Comparison of ENCODE assay signal across 1 fruit fly cellular context in genomic region chr3R:13214347-13214746, dm6.
A peak's percentile ranks its signal among the peaks of the same experiment; 100 is the strongest.
TF ChIP-seq lines count a peak whose summit lies in the region.

Gene CG8483 (minus strand): TSS chr3R:13214465.

TF ChIP-seq in whole organism, embryonic, 481 proteins besides CTCF, POLR2A, EP300 and RAD21 (continued from another document):
- TF ChIP-seq CG18619 (GFP tag; optimal IDR thresholded peaks at IDR 0.05; lab: Kevin White, UChicago) = no peak
- no peak for TF ChIP-seq CG6854 (GFP tag; optimal IDR thresholded peaks at IDR 0.05; lab: Kevin White, UChicago)
- no peak for TF ChIP-seq CG31441 (GFP tag; IDR thresholded peaks at IDR 0.05; lab: Robert Waterston, UW)
- TF ChIP-seq CG2116 (GFP tag; optimal IDR thresholded peaks at IDR 0.05; lab: Kevin White, UChicago) = no peak
- no peak for TF ChIP-seq CG17361 (GFP tag; IDR thresholded peaks at IDR 0.05; lab: Robert Waterston, UW)
- no peak for TF ChIP-seq fd64A (GFP tag; optimal IDR thresholded peaks at IDR 0.05; lab: Kevin White, UChicago)
- TF ChIP-seq CG6175 (GFP tag; IDR thresholded peaks at IDR 0.05; lab: Robert Waterston, UW) = peak; percentile 47; the same call in 1 of the 3 replicates
- no peak for TF ChIP-seq CG7271 (tag; optimal IDR thresholded peaks at IDR 0.05; lab: Kevin White, UChicago)
- TF ChIP-seq tna (GFP tag; IDR thresholded peaks at IDR 0.05; lab: Robert Waterston, UW; ENCODE audit: partially characterized antibody) = no peak
- TF ChIP-seq Doc2 (GFP tag; IDR thresholded peaks at IDR 0.05; lab: Robert Waterston, UW) = no peak
- TF ChIP-seq pfk (GFP tag; optimal IDR thresholded peaks at IDR 0.05; lab: Kevin White, UChicago) = no peak
- TF ChIP-seq slou (GFP tag; optimal IDR thresholded peaks at IDR 0.05; lab: Kevin White, UChicago) = no peak
- no peak for TF ChIP-seq CG8765 (GFP tag; IDR thresholded peaks at IDR 0.05; lab: Robert Waterston, UW)
- no peak for TF ChIP-seq H2.0 (GFP tag; IDR thresholded peaks at IDR 0.05; lab: Robert Waterston, UW)
- no peak for TF ChIP-seq CG31388 (GFP tag; optimal IDR thresholded peaks at IDR 0.05; lab: Kevin White, UChicago)
- TF ChIP-seq maf-S (GFP tag; optimal IDR thresholded peaks at IDR 0.05; lab: Kevin White, UChicago) = no peak
- no peak for TF ChIP-seq lmd (GFP tag; IDR thresholded peaks at IDR 0.05; lab: Robert Waterston, UW)
- no peak for TF ChIP-seq bsh (GFP tag; optimal IDR thresholded peaks at IDR 0.05; lab: Kevin White, UChicago)
- no peak for TF ChIP-seq CG7745 (tag; optimal IDR thresholded peaks at IDR 0.05; lab: Kevin White, UChicago)
- no peak for TF ChIP-seq sug (tag; optimal IDR thresholded peaks at IDR 0.05; lab: Kevin White, UChicago)
- no peak for TF ChIP-seq Hmx (GFP tag; optimal IDR thresholded peaks at IDR 0.05; lab: Kevin White, UChicago)
- TF ChIP-seq CG2712 (tag; optimal IDR thresholded peaks at IDR 0.05; lab: Kevin White, UChicago) = no peak
- no peak for TF ChIP-seq CG8290 (GFP tag; optimal IDR thresholded peaks at IDR 0.05; lab: Kevin White, UChicago)
- TF ChIP-seq CG8290 (tag; optimal IDR thresholded peaks at IDR 0.05; lab: Kevin White, UChicago) = no peak
- TF ChIP-seq ash1 (GFP tag; optimal IDR thresholded peaks at IDR 0.05; lab: Kevin White, UChicago) = no peak
- TF ChIP-seq CG8924 (tag; optimal IDR thresholded peaks at IDR 0.05; lab: Kevin White, UChicago) = no peak
- no peak for TF ChIP-seq PHDP (tag; optimal IDR thresholded peaks at IDR 0.05; lab: Kevin White, UChicago)
- TF ChIP-seq stc (GFP tag; IDR thresholded peaks at IDR 0.05; lab: Robert Waterston, UW) = no peak
- TF ChIP-seq ken (GFP tag; IDR thresholded peaks at IDR 0.05; lab: Robert Waterston, UW) = 0 out of 3 replicates have a peak, but pooled peaks have one; percentile 17
- TF ChIP-seq chinmo (GFP tag; IDR thresholded peaks at IDR 0.05; lab: Robert Waterston, UW; ENCODE audit: partially characterized antibody) = 0 out of 4 replicates have a peak, but pooled peaks have one; percentile 59
- TF ChIP-seq Trl (optimal IDR thresholded peaks at IDR 0.05; lab: Kevin White, UChicago) = peak; percentile 6 to 16
- no peak for TF ChIP-seq Trl (GFP tag; optimal IDR thresholded peaks at IDR 0.05; lab: Kevin White, UChicago)
- TF ChIP-seq Nf-YC (tag; optimal IDR thresholded peaks at IDR 0.05; lab: Kevin White, UChicago) = no peak
- no peak for TF ChIP-seq Atf6 (GFP tag; IDR thresholded peaks at IDR 0.05; lab: Robert Waterston, UW)
- no peak for TF ChIP-seq CG8944 (GFP tag; optimal IDR thresholded peaks at IDR 0.05; lab: Kevin White, UChicago)
- no peak for TF ChIP-seq ERR (GFP tag; optimal IDR thresholded peaks at IDR 0.05; lab: Kevin White, UChicago)
- TF ChIP-seq hbn (GFP tag; IDR thresholded peaks at IDR 0.05; lab: Robert Waterston, UW; ENCODE audit: partially characterized antibody) = no peak
- no peak for TF ChIP-seq dan (GFP tag; IDR thresholded peaks at IDR 0.05; lab: Robert Waterston, UW)
- no peak for TF ChIP-seq CG4424 (GFP tag; optimal IDR thresholded peaks at IDR 0.05; lab: Kevin White, UChicago)
- no peak for TF ChIP-seq Dek (tag; optimal IDR thresholded peaks at IDR 0.05; lab: Kevin White, UChicago)
- TF ChIP-seq Six4 (GFP tag; optimal IDR thresholded peaks at IDR 0.05; lab: Kevin White, UChicago) = no peak
- no peak for TF ChIP-seq onecut (GFP tag; IDR thresholded peaks at IDR 0.05; lab: Robert Waterston, UW)
- TF ChIP-seq Meics (GFP tag; optimal IDR thresholded peaks at IDR 0.05; lab: Kevin White, UChicago) = no peak
- TF ChIP-seq sd (tag; optimal IDR thresholded peaks at IDR 0.05; lab: Kevin White, UChicago) = peak; percentile 51
- no peak for TF ChIP-seq slbo (GFP tag; IDR thresholded peaks at IDR 0.05; lab: Robert Waterston, UW)
- no peak for TF ChIP-seq CG2875 (GFP tag; optimal IDR thresholded peaks at IDR 0.05; lab: Kevin White, UChicago)
- TF ChIP-seq CG6254 (GFP tag; optimal IDR thresholded peaks at IDR 0.05; lab: Kevin White, UChicago) = no peak
- TF ChIP-seq emc (GFP tag; optimal IDR thresholded peaks at IDR 0.05; lab: Kevin White, UChicago) = no peak
- no peak for TF ChIP-seq lilli (GFP tag; optimal IDR thresholded peaks at IDR 0.05; lab: Kevin White, UChicago)
- TF ChIP-seq wor (GFP tag; IDR thresholded peaks at IDR 0.05; lab: Robert Waterston, UW) = no peak
- TF ChIP-seq ham (GFP tag; IDR thresholded peaks at IDR 0.05; lab: Robert Waterston, UW) = no peak
- no peak for TF ChIP-seq sisA (GFP tag; IDR thresholded peaks at IDR 0.05; lab: Robert Waterston, UW)
- no peak for TF ChIP-seq Atf3 (GFP tag; optimal IDR thresholded peaks at IDR 0.05; lab: Kevin White, UChicago)
- TF ChIP-seq slp2 (GFP tag; optimal IDR thresholded peaks at IDR 0.05; lab: Kevin White, UChicago) = no peak
- no peak for TF ChIP-seq Dref (GFP tag; IDR thresholded peaks at IDR 0.05; lab: Robert Waterston, UW)
- TF ChIP-seq gro (GFP tag; optimal IDR thresholded peaks at IDR 0.05; lab: Kevin White, UChicago) = no peak
- TF ChIP-seq C15 (GFP tag; IDR thresholded peaks at IDR 0.05; lab: Robert Waterston, UW) = no peak
- TF ChIP-seq CkIIα-i1 (GFP tag; IDR thresholded peaks at IDR 0.05; lab: Robert Waterston, UW) = no peak
- TF ChIP-seq Nf-YA (GFP tag; IDR thresholded peaks at IDR 0.05; lab: Robert Waterston, UW) = no peak
- no peak for TF ChIP-seq CG2889 (GFP tag; IDR thresholded peaks at IDR 0.05; lab: Robert Waterston, UW)
- TF ChIP-seq CG15514 (GFP tag; optimal IDR thresholded peaks at IDR 0.05; lab: Kevin White, UChicago) = no peak
- TF ChIP-seq croc (GFP tag; conservative IDR thresholded peaks at IDR 0.05; lab: Robert Waterston, UW) = no peak
- no peak for TF ChIP-seq Hr39 (optimal IDR thresholded peaks at IDR 0.05; lab: Kevin White, UChicago)
- peak; percentile 81 for TF ChIP-seq Adf1 (GFP tag; IDR thresholded peaks at IDR 0.05; lab: Robert Waterston, UW)
- TF ChIP-seq klu (GFP tag; IDR thresholded peaks at IDR 0.05; lab: Robert Waterston, UW) = no peak
- TF ChIP-seq Max (GFP tag; optimal IDR thresholded peaks at IDR 0.05; lab: Kevin White, UChicago) = no peak
- TF ChIP-seq CG10565 (GFP tag; optimal IDR thresholded peaks at IDR 0.05; lab: Kevin White, UChicago) = no peak
- TF ChIP-seq Deaf1 (tag; optimal IDR thresholded peaks at IDR 0.05; lab: Kevin White, UChicago) = peak; percentile 73
- TF ChIP-seq vvl (GFP tag; IDR thresholded peaks at IDR 0.05; lab: Robert Waterston, UW) = peak; percentile 26; the same call in 1 of the 2 replicates
- TF ChIP-seq HmgZ (tag; optimal IDR thresholded peaks at IDR 0.05; lab: Kevin White, UChicago) = no peak
- no peak for TF ChIP-seq NC2α (GFP tag; optimal IDR thresholded peaks at IDR 0.05; lab: Kevin White, UChicago)
- TF ChIP-seq CG2678 (tag; optimal IDR thresholded peaks at IDR 0.05; lab: Kevin White, UChicago) = no peak
- TF ChIP-seq CG9817 (tag; optimal IDR thresholded peaks at IDR 0.05; lab: Kevin White, UChicago) = no peak
- no peak for TF ChIP-seq CG3726 (GFP tag; IDR thresholded peaks at IDR 0.05; lab: Robert Waterston, UW)
- TF ChIP-seq NC2β (GFP tag; optimal IDR thresholded peaks at IDR 0.05; lab: Kevin White, UChicago) = no peak
- TF ChIP-seq CG5180 (GFP tag; optimal IDR thresholded peaks at IDR 0.05; lab: Kevin White, UChicago) = no peak
- no peak for TF ChIP-seq CG10431 (GFP tag; optimal IDR thresholded peaks at IDR 0.05; lab: Kevin White, UChicago)
- TF ChIP-seq CG13894 (tag; optimal IDR thresholded peaks at IDR 0.05; lab: Kevin White, UChicago) = no peak
- TF ChIP-seq Doc3 (GFP tag; IDR thresholded peaks at IDR 0.05; lab: Robert Waterston, UW; ENCODE audit: partially characterized antibody) = no peak
- 0 out of 2 replicates have a peak, but pooled peaks have one; percentile 7 for TF ChIP-seq CG32532 (GFP tag; IDR thresholded peaks at IDR 0.05; lab: Robert Waterston, UW)
- TF ChIP-seq CG11504 (tag; optimal IDR thresholded peaks at IDR 0.05; lab: Kevin White, UChicago) = peak; percentile 98
- no peak for TF ChIP-seq tgo (GFP tag; IDR thresholded peaks at IDR 0.05; lab: Robert Waterston, UW)
- TF ChIP-seq Rfx (GFP tag; IDR thresholded peaks at IDR 0.05; lab: Robert Waterston, UW) = no peak
- TF ChIP-seq twi (tag; optimal IDR thresholded peaks at IDR 0.05; lab: Kevin White, UChicago) = no peak
- no peak for TF ChIP-seq Optix (GFP tag; IDR thresholded peaks at IDR 0.05; lab: Robert Waterston, UW)
- no peak for TF ChIP-seq dati (GFP tag; IDR thresholded peaks at IDR 0.05; lab: Robert Waterston, UW)
- TF ChIP-seq CG6791 (GFP tag; IDR thresholded peaks at IDR 0.05; lab: Robert Waterston, UW; ENCODE audit: partially characterized antibody) = 0 out of 3 replicates have a peak, but pooled peaks have one; percentile 21
- TF ChIP-seq trem (tag; optimal IDR thresholded peaks at IDR 0.05; lab: Kevin White, UChicago) = no peak
- no peak for TF ChIP-seq vfl (GFP tag; optimal IDR thresholded peaks at IDR 0.05; lab: Kevin White, UChicago)
